Fruit fly (Drosophila melanogaster) whole organism, embryonic: ENCODE measurements around the gene loj.

Experiments used
- Atf3 ChIP-seq: fragments of 200-800 bp; sonication (Bioruptor generic); optimal IDR thresholded peaks from 3 replicates; lab custom pipeline; 2016; ENCODE audit warnings: missing biosample characterization, missing genetic modification characterization
- CG11085 ChIP-seq: fragments of 200-800 bp; sonication (Bioruptor generic); IDR thresholded peaks from 2 replicates; pipeline ENCODE4 v1.3.6; 2022; ENCODE audit warnings: missing biosample characterization, missing genetic modification characterization
- CG11093 ChIP-seq: fragments of 200-800 bp; sonication (Bioruptor generic); IDR thresholded peaks from 3 replicates; pipeline ENCODE4 v1.3.6; 2022; ENCODE audit warnings: missing biosample characterization, missing genetic modification characterization
- CG11696 ChIP-seq: fragments of 200-800 bp; sonication (Bioruptor generic); IDR thresholded peaks from 2 replicates; pipeline ENCODE4 v1.3.6; 2022; ENCODE audit warnings: missing biosample characterization, missing genetic modification characterization
- CG12769 ChIP-seq: fragments of 200-800 bp; sonication (Bioruptor generic); optimal IDR thresholded peaks from 2 replicates; lab custom pipeline; 2019; ENCODE audit warnings: missing biosample characterization, mild to moderate bottlenecking, missing genetic modification characterization, moderate library complexity
- CG15514 ChIP-seq: fragments of 200-800 bp; sonication (Bioruptor generic); optimal IDR thresholded peaks from 3 replicates; lab custom pipeline; 2017; ENCODE audit warnings: missing biosample characterization, missing genetic modification characterization, mild to moderate bottlenecking, moderate library complexity, missing genetic modification reagents
- CG17186 ChIP-seq: fragments of 200-800 bp; sonication (Bioruptor generic); optimal IDR thresholded peaks from 3 replicates; lab custom pipeline; 2017; ENCODE audit warnings: missing biosample characterization, missing genetic modification reagents, missing genetic modification characterization
- CG17802 ChIP-seq: fragments of 200-800 bp; sonication (Bioruptor generic); optimal IDR thresholded peaks from 2 replicates; lab custom pipeline; 2018; ENCODE audit warnings: missing biosample characterization, mild to moderate bottlenecking, missing genetic modification characterization, moderate library complexity
- CG2116 ChIP-seq: fragments of 200-800 bp; sonication (Bioruptor generic); optimal IDR thresholded peaks from 3 replicates; lab custom pipeline; 2018; ENCODE audit warnings: missing biosample characterization, mild to moderate bottlenecking, missing genetic modification characterization
- CG2889 ChIP-seq: fragments of 200-800 bp; sonication (Bioruptor generic); IDR thresholded peaks from 3 replicates; pipeline ENCODE4 v1.3.6; 2022; ENCODE audit warnings: missing biosample characterization, missing genetic modification characterization
- CG3065 ChIP-seq: fragments of 200-800 bp; sonication (Bioruptor generic); optimal IDR thresholded peaks from 2 replicates; lab custom pipeline; 2016; ENCODE audit warnings: missing biosample characterization, missing genetic modification characterization
- CG33557 ChIP-seq: fragments of 200-800 bp; sonication (Bioruptor generic); optimal IDR thresholded peaks from 2 replicates; lab custom pipeline; 2019; ENCODE audit warnings: missing biosample characterization, mild to moderate bottlenecking, missing genetic modification characterization, moderate library complexity
- CG3838 ChIP-seq: fragments of 200-800 bp; sonication (Bioruptor generic); optimal IDR thresholded peaks from 3 replicates; lab custom pipeline; 2016; ENCODE audit warnings: missing biosample characterization, missing genetic modification characterization
- CG4360 ChIP-seq: fragments of 200-800 bp; sonication (Bioruptor generic); IDR thresholded peaks from 2 replicates; pipeline ENCODE4 v1.3.6; 2022; ENCODE audit warnings: missing biosample characterization, missing genetic modification characterization
- CG4424 ChIP-seq: fragments of 200-800 bp; sonication (Bioruptor generic); optimal IDR thresholded peaks from 3 replicates; lab custom pipeline; 2016; ENCODE audit warnings: missing biosample characterization, missing genetic modification characterization
- CG4730 ChIP-seq: fragments of 200-800 bp; sonication (Bioruptor generic); IDR thresholded peaks from 2 replicates; pipeline ENCODE4 v1.3.6; 2022; ENCODE audit warnings: missing biosample characterization, missing genetic modification characterization
- CG5245 ChIP-seq: fragments of 200-800 bp; sonication (Bioruptor generic); optimal IDR thresholded peaks from 3 replicates; lab custom pipeline; 2016; ENCODE audit warnings: missing biosample characterization, missing genetic modification characterization
- CG9609 ChIP-seq: fragments of 200-800 bp; sonication (Bioruptor generic); optimal IDR thresholded peaks from 3 replicates; lab custom pipeline; 2016; ENCODE audit warnings: missing biosample characterization, missing genetic modification characterization
- CHES-1-like ChIP-seq: fragments of 200-800 bp; sonication (Bioruptor generic); optimal IDR thresholded peaks from 2 replicates; lab custom pipeline; 2016; ENCODE audit warnings: missing biosample characterization, missing genetic modification characterization
- Dad ChIP-seq: fragments of 200-800 bp; sonication (Bioruptor generic); optimal IDR thresholded peaks from 3 replicates; lab custom pipeline; 2016; ENCODE audit warnings: missing biosample characterization, missing genetic modification characterization
- Dip3 ChIP-seq: fragments of 200-800 bp; sonication (Bioruptor generic); optimal IDR thresholded peaks from 3 replicates; lab custom pipeline; 2016; ENCODE audit warnings: missing biosample characterization, missing genetic modification characterization
- Doc3 ChIP-seq: fragments of 200-800 bp; sonication (Bioruptor generic); IDR thresholded peaks from 3 replicates; pipeline ENCODE4 v1.3.6; 2022; ENCODE audit warnings: missing biosample characterization, missing genetic modification characterization; ENCODE audit not compliant: partially characterized antibody
- H15 ChIP-seq: fragments of 200-800 bp; sonication (Bioruptor generic); IDR thresholded peaks from 3 replicates; pipeline ENCODE4 v1.3.6; 2022; ENCODE audit warnings: missing biosample characterization, missing genetic modification characterization
- H2.0 ChIP-seq: fragments of 200-800 bp; sonication (Bioruptor generic); IDR thresholded peaks from 2 replicates; pipeline ENCODE4 v1.3.6; 2022; ENCODE audit warnings: missing biosample characterization, missing genetic modification characterization
- Hr3 ChIP-seq: fragments of 200-800 bp; sonication (Bioruptor generic); optimal IDR thresholded peaks from 3 replicates; lab custom pipeline; 2016; ENCODE audit warnings: missing biosample characterization, missing genetic modification characterization
- Jarid2 ChIP-seq: fragments of 200-800 bp; sonication (Bioruptor generic); optimal IDR thresholded peaks from 3 replicates; lab custom pipeline; 2017; ENCODE audit warnings: mild to moderate bottlenecking, missing biosample characterization, missing genetic modification reagents, missing genetic modification characterization
- Oaz ChIP-seq: fragments of 200-800 bp; sonication (Bioruptor generic); IDR thresholded peaks from 2 replicates; pipeline ENCODE4 v1.3.6; 2022; ENCODE audit warnings: missing biosample characterization, missing genetic modification characterization
- Ptx1 ChIP-seq: fragments of 200-800 bp; sonication (Bioruptor generic); IDR thresholded peaks from 2 replicates; pipeline ENCODE4 v1.3.6; 2022; ENCODE audit warnings: missing biosample characterization, missing genetic modification characterization
- Trl ChIP-seq, 3 experiments: fragments of >200 bp in 2 of 3; fragments of 200-800 bp in 1 of 3; sonication (Bioruptor generic) in 1 of 3; optimal IDR thresholded peaks; 2 replicates in 1 of 3; 3 replicates in 2 of 3; lab custom pipeline; 2016 to 2017; ENCODE audit warnings: missing biosample characterization in 1 of 3, missing genetic modification characterization in 1 of 3
- Xrp1 ChIP-seq: fragments of 200-800 bp; sonication (Bioruptor generic); IDR thresholded peaks from 2 replicates; pipeline ENCODE4 v1.3.6; 2022; ENCODE audit warnings: missing biosample characterization, missing genetic modification characterization
- aop ChIP-seq: fragments of 200-800 bp; sonication (Bioruptor generic); IDR thresholded peaks from 2 replicates; pipeline ENCODE4 v1.3.6; 2022; ENCODE audit warnings: missing biosample characterization, missing genetic modification characterization
- ase ChIP-seq: fragments of 200-800 bp; sonication (Bioruptor generic); IDR thresholded peaks from 3 replicates; pipeline ENCODE4 v1.3.6; 2022; ENCODE audit warnings: missing biosample characterization, missing genetic modification characterization
- bcd ChIP-seq: fragments of 200-800 bp; sonication (Bioruptor generic); optimal IDR thresholded peaks from 2 replicates; lab custom pipeline; 2017; ENCODE audit warnings: missing biosample characterization, mild to moderate bottlenecking, missing genetic modification characterization
- bigmax ChIP-seq: fragments of 200-800 bp; sonication (Bioruptor generic); optimal IDR thresholded peaks from 2 replicates; lab custom pipeline; 2018; ENCODE audit warnings: missing biosample characterization, mild to moderate bottlenecking, missing genetic modification characterization
- disco-r ChIP-seq: fragments of 200-800 bp; sonication (Bioruptor generic); optimal IDR thresholded peaks from 2 replicates; lab custom pipeline; 2016; ENCODE audit warnings: missing biosample characterization, missing genetic modification characterization
- exex ChIP-seq: fragments of 200-800 bp; sonication (Bioruptor generic); optimal IDR thresholded peaks from 4 replicates; lab custom pipeline; 2018; ENCODE audit warnings: missing biosample characterization, mild to moderate bottlenecking, missing genetic modification characterization, moderate library complexity
- eyg ChIP-seq: fragments of 200-800 bp; sonication (Bioruptor generic); optimal IDR thresholded peaks from 3 replicates; lab custom pipeline; 2016; ENCODE audit warnings: missing biosample characterization, missing genetic modification characterization
- fd64A ChIP-seq: fragments of 200-800 bp; sonication (Bioruptor generic); optimal IDR thresholded peaks from 3 replicates; lab custom pipeline; 2018; ENCODE audit warnings: missing biosample characterization, mild to moderate bottlenecking, missing genetic modification characterization
- fru ChIP-seq: fragments of >200 bp; optimal IDR thresholded peaks from 2 replicates; lab custom pipeline; 2017
- gce ChIP-seq: fragments of 200-800 bp; sonication (Bioruptor generic); IDR thresholded peaks from 3 replicates; pipeline ENCODE4 v1.3.6; 2022; ENCODE audit warnings: missing biosample characterization, missing genetic modification characterization
- gcm2 ChIP-seq: fragments of 200-800 bp; sonication (Bioruptor generic); optimal IDR thresholded peaks from 2 replicates; lab custom pipeline; 2016; ENCODE audit warnings: missing biosample characterization, missing genetic modification characterization
- ind ChIP-seq: fragments of 200-800 bp; sonication (Bioruptor generic); optimal IDR thresholded peaks from 3 replicates; lab custom pipeline; 2016; ENCODE audit warnings: missing biosample characterization, missing genetic modification characterization
- mld ChIP-seq: fragments of 200-800 bp; sonication (Bioruptor generic); IDR thresholded peaks from 3 replicates; pipeline ENCODE4 v1.3.6; 2022; ENCODE audit warnings: missing biosample characterization, missing genetic modification characterization; ENCODE audit not compliant: partially characterized antibody
- oc ChIP-seq: fragments of 200-800 bp; sonication (Bioruptor generic); optimal IDR thresholded peaks from 2 replicates; lab custom pipeline; 2018; ENCODE audit warnings: missing biosample characterization, mild to moderate bottlenecking, missing genetic modification characterization, moderate library complexity
- peb ChIP-seq: fragments of 200-800 bp; sonication (Bioruptor generic); IDR thresholded peaks from 2 replicates; pipeline ENCODE4 v1.3.6; 2022; ENCODE audit warnings: missing biosample characterization, missing genetic modification characterization
- pho ChIP-seq: fragments of 200-800 bp; sonication (Bioruptor generic); optimal IDR thresholded peaks from 2 replicates; lab custom pipeline; 2016; ENCODE audit warnings: missing biosample characterization, missing genetic modification characterization
- seq ChIP-seq: fragments of 200-800 bp; sonication (Bioruptor generic); IDR thresholded peaks from 2 replicates; pipeline ENCODE4 v1.3.6; 2022; ENCODE audit warnings: missing biosample characterization, missing genetic modification characterization
- tup ChIP-seq: fragments of 200-800 bp; sonication (Bioruptor generic); optimal IDR thresholded peaks from 2 replicates; lab custom pipeline; 2016; ENCODE audit warnings: missing biosample characterization, mild to moderate bottlenecking, missing genetic modification characterization, moderate library complexity
- usp ChIP-seq: fragments of >200 bp; optimal IDR thresholded peaks from 2 replicates; lab custom pipeline; 2017; ENCODE audit warnings: missing biosample characterization, missing genetic modification characterization
- wor ChIP-seq: fragments of 200-800 bp; sonication (Bioruptor generic); IDR thresholded peaks from 2 replicates; pipeline ENCODE4 v1.3.6; 2022; ENCODE audit warnings: missing biosample characterization, missing genetic modification characterization

loj gene

dm6 chr3L:6124616-6125408 is 30.0 kb downstream of the loj start (continued):
- peak; percentile 53 for TF ChIP-seq CG4360 (GFP tag; lab: Robert Waterston, UW)
- peak; percentile 69 for TF ChIP-seq CG5245 (GFP tag; lab: Kevin White, UChicago)
- peak; percentile 52; the same call in 1 of the 2 replicates for TF ChIP-seq peb (GFP tag; lab: Robert Waterston, UW)
- peak; percentile 82 for TF ChIP-seq eyg (GFP tag; lab: Kevin White, UChicago)
- TF ChIP-seq tup (GFP tag; lab: Kevin White, UChicago), result no peak
- TF ChIP-seq CG33557 (GFP tag; lab: Kevin White, UChicago), result peak; percentile 50
- no peak for TF ChIP-seq fd64A (GFP tag; lab: Kevin White, UChicago)
- TF ChIP-seq gce (GFP tag; lab: Robert Waterston, UW), result peak; percentile 94
- TF ChIP-seq CG11696 (GFP tag; lab: Robert Waterston, UW), result peak; percentile 76
- TF ChIP-seq CG15514 (GFP tag; lab: Kevin White, UChicago), result peak; percentile 80
- TF ChIP-seq CG4730 (GFP tag; lab: Robert Waterston, UW), result peak; percentile 19; the same call in 1 of the 2 replicates
- TF ChIP-seq CHES-1-like (GFP tag; lab: Kevin White, UChicago), result peak; percentile 33
- no peak for TF ChIP-seq CG3065 (GFP tag; lab: Kevin White, UChicago)
- peak; percentile 65 for TF ChIP-seq CG2116 (GFP tag; lab: Kevin White, UChicago)
- peak; percentile 41 for TF ChIP-seq Xrp1 (GFP tag; lab: Robert Waterston, UW)
- no peak for TF ChIP-seq aop (GFP tag; lab: Robert Waterston, UW)
- TF ChIP-seq CG3838 (GFP tag; lab: Kevin White, UChicago), result peak; percentile 4
- TF ChIP-seq CG4424 (GFP tag; lab: Kevin White, UChicago), result peak; percentile 85
- no peak for TF ChIP-seq exex (tag; lab: Kevin White, UChicago)
- TF ChIP-seq bcd (GFP tag; lab: Kevin White, UChicago), result peak; percentile 89
- peak; percentile 68 for TF ChIP-seq bigmax
- peak; percentile 23 for TF ChIP-seq pho (GFP tag; lab: Kevin White, UChicago)
- no peak; the same call in 2 of the 3 replicates for TF ChIP-seq CG11093 (GFP tag; lab: Robert Waterston, UW)
- TF ChIP-seq ase, result peak; percentile 79
- TF ChIP-seq Trl (optimal IDR thresholded peaks at IDR 0.05; lab: Kevin White, UChicago), result no peak
- peak; percentile 71 for TF ChIP-seq Trl (GFP tag; optimal IDR thresholded peaks at IDR 0.05; lab: Kevin White, UChicago)
- no peak for TF ChIP-seq Atf3
- TF ChIP-seq gcm2, result no peak
- peak; percentile 83 for TF ChIP-seq H15 (GFP tag; lab: Robert Waterston, UW)
- TF ChIP-seq CG2889 (GFP tag; lab: Robert Waterston, UW), result no peak
- peak; percentile 12 for TF ChIP-seq oc
- TF ChIP-seq H2.0 (GFP tag; lab: Robert Waterston, UW), result peak; percentile 58; the same call in 1 of the 2 replicates
- TF ChIP-seq CG9609, result peak; percentile 21
- peak; percentile 65 for TF ChIP-seq disco-r (GFP tag; lab: Kevin White, UChicago)
- peak; percentile 58 for TF ChIP-seq Jarid2
- no peak for TF ChIP-seq Hr3 (GFP tag; lab: Kevin White, UChicago)
- peak; percentile 79 for TF ChIP-seq seq
- no peak for TF ChIP-seq mld (GFP tag; lab: Robert Waterston, UW)
- TF ChIP-seq Ptx1, result peak; percentile 78
- peak; percentile 18; the same call in 1 of the 2 replicates for TF ChIP-seq wor (GFP tag; lab: Robert Waterston, UW)
- TF ChIP-seq Dip3 (GFP tag; lab: Kevin White, UChicago), result no peak
- TF ChIP-seq ind (GFP tag; lab: Kevin White, UChicago), result peak; percentile 20
- peak; percentile 83 for TF ChIP-seq CG11085 (GFP tag; lab: Robert Waterston, UW)
- TF ChIP-seq Oaz (GFP tag; lab: Robert Waterston, UW), result peak; percentile 59
- TF ChIP-seq CG12769 (tag; lab: Kevin White, UChicago), result peak; percentile 88
- TF ChIP-seq Doc3 (GFP tag; lab: Robert Waterston, UW), result no peak
- peak; percentile 98 for TF ChIP-seq CG17802
- TF ChIP-seq CG17186 (GFP tag; lab: Kevin White, UChicago), result peak; percentile 49
- TF ChIP-seq Dad (GFP tag; lab: Kevin White, UChicago), result peak; percentile 81
- TF ChIP-seq fru (lab: Kevin White, UChicago), result no peak
- no peak for TF ChIP-seq usp (GFP tag; lab: Kevin White, UChicago)
